Worm (Caenorhabditis elegans): ENCODE results near the gene F10E7.5.

ce11 chrII:7161512-7161911 lies 49.7 kb downstream of the F10E7.5 start, which contains the start of gene C27H5.12:
- TF ChIP-seq him-1 (tag; optimal IDR thresholded peaks at IDR 0.05) (no peak), W03F9.2 (tag; optimal IDR thresholded peaks at IDR 0.05) (no peak), dao-5 (tag; optimal IDR thresholded peaks at IDR 0.05) (no peak)

Data from whole organism, L4/young adult.